Worm (Caenorhabditis elegans): ENCODE data around the gene glr-1.

DNA sequence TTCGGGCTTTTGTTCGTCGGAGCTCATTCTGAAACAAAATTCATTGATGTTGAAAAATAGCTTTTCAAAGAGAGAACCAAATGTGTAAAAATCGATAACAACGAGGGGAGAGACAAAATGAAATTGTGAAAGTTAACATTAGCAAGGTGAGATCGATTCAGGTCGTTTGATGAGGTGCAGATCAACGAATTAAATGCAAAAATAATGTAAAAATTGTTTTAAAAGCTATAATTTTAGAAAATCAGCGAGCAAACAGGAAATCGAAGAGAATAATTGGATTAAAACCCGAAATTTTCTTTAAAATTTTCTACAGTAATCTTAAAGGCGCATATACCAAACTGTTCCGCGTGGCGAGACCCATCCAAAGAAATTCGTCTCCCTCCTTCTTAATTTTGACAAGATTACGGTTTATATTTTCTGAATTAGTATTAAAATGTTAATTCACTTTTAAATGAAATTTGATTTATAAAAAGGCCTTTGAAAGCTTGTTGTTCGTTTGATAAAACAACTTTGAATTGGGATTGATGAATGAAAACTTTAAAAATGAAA, 30.0 kb upstream of the glr-1 start, which contains the start of gene C13G5.2:
- TF ChIP-seq lin-15B (tag; optimal IDR thresholded peaks at IDR 0.05) (no peak), pqm-1 (tag; optimal IDR thresholded peaks at IDR 0.05) (no peak), aly-2 (tag; optimal IDR thresholded peaks at IDR 0.05) (no peak), snpc-4 (tag; optimal IDR thresholded peaks at IDR 0.05) (no peak), skn-1 (tag; optimal IDR thresholded peaks at IDR 0.05) (no peak), ceh-82 (tag; optimal IDR thresholded peaks at IDR 0.05) (no peak), nhr-237 (tag; optimal IDR thresholded peaks at IDR 0.05) (no peak), tbx-2 (tag; optimal IDR thresholded peaks at IDR 0.05) (no peak), nhr-76 (tag; optimal IDR thresholded peaks at IDR 0.05) (no peak), unc-62 (GFP tag; optimal IDR thresholded peaks at IDR 0.05) (no peak)
